Worm (Caenorhabditis elegans): ENCODE measurements around the gene spp-11.

The spp-11 gene

ce11 chrII:6360822-6361221 lies 46.4 kb downstream of the spp-11 start, which contains the start of gene K10B2.4:
Gene K10B2.4 (minus strand): TSS chrII:6360959.
- TF ChIP-seq ceh-31 (tag; optimal IDR thresholded peaks at IDR 0.05) (peak; percentile 30), gmeb-2 (tag; optimal IDR thresholded peaks at IDR 0.05) (no peak), Y22D7AL.16 (tag; optimal IDR thresholded peaks at IDR 0.05) (no peak), ceh-18 (tag; optimal IDR thresholded peaks at IDR 0.05) (peak; percentile 32), pqm-1 (tag; optimal IDR thresholded peaks at IDR 0.05) (no peak), ttx-3 (tag; optimal IDR thresholded peaks at IDR 0.05) (no peak), ceh-6 (GFP tag; optimal IDR thresholded peaks at IDR 0.05) (peak; percentile 29), eyg-1 (tag; optimal IDR thresholded peaks at IDR 0.05) (no peak), ceh-34 (tag; optimal IDR thresholded peaks at IDR 0.05) (no peak), pax-1 (tag; optimal IDR thresholded peaks at IDR 0.05) (no peak), unc-86 (tag; optimal IDR thresholded peaks at IDR 0.05) (no peak), ceh-14 (tag; optimal IDR thresholded peaks at IDR 0.05) (peak; percentile 29), nfya-1 (tag; optimal IDR thresholded peaks at IDR 0.05) (peak; percentile 49), elt-4 (tag; optimal IDR thresholded peaks at IDR 0.05) (no peak), fax-1 (tag; optimal IDR thresholded peaks at IDR 0.05) (no peak), ref-2 (tag; optimal IDR thresholded peaks at IDR 0.05) (no peak), tbx-2 (tag; optimal IDR thresholded peaks at IDR 0.05) (peak; percentile 49), nhr-232 (tag; optimal IDR thresholded peaks at IDR 0.05) (no peak)

ce11 chrII:6358905-6359304 lies 48.3 kb downstream of the spp-11 start, which contains the start of gene C32D5.12:
Gene C32D5.12 (minus strand): TSS chrII:6359005.
- no peak for TF ChIP-seq pros-1 (tag; optimal IDR thresholded peaks at IDR 0.05)
- TF ChIP-seq ceh-30 (tag; optimal IDR thresholded peaks at IDR 0.05): no peak
- no peak for TF ChIP-seq dve-1 (tag; optimal IDR thresholded peaks at IDR 0.05)
- no peak for TF ChIP-seq pax-1 (tag; optimal IDR thresholded peaks at IDR 0.05)
- no peak for TF ChIP-seq ceh-22 (tag; optimal IDR thresholded peaks at IDR 0.05)
- TF ChIP-seq unc-42 (tag; optimal IDR thresholded peaks at IDR 0.05): no peak
- TF ChIP-seq ceh-9 (tag; optimal IDR thresholded peaks at IDR 0.05): no peak
- no peak for TF ChIP-seq hlh-8 (tag; optimal IDR thresholded peaks at IDR 0.05)
- TF ChIP-seq K09A11.1 (tag; optimal IDR thresholded peaks at IDR 0.05; ENCODE audit: insufficient read depth): no peak
- no peak for TF ChIP-seq ceh-6 (GFP tag; optimal IDR thresholded peaks at IDR 0.05)
- TF ChIP-seq npax-4 (tag; optimal IDR thresholded peaks at IDR 0.05): no peak
- TF ChIP-seq ref-2 (tag; optimal IDR thresholded peaks at IDR 0.05): no peak
- no peak for TF ChIP-seq unc-3 (GFP tag; conservative IDR thresholded peaks at IDR 0.05)
- no peak for TF ChIP-seq unc-3 (tag; optimal IDR thresholded peaks at IDR 0.05)
- no peak for TF ChIP-seq F13H6.1 (tag; optimal IDR thresholded peaks at IDR 0.05)
- no peak for TF ChIP-seq ceh-31 (tag; optimal IDR thresholded peaks at IDR 0.05)
- TF ChIP-seq nhr-11 (tag; optimal IDR thresholded peaks at IDR 0.05): no peak
- no peak for TF ChIP-seq dmd-4 (tag; optimal IDR thresholded peaks at IDR 0.05; ENCODE audit: borderline replicate concordance)
- TF ChIP-seq tbx-7 (tag; optimal IDR thresholded peaks at IDR 0.05): no peak
- no peak for TF ChIP-seq ceh-19 (GFP tag; optimal IDR thresholded peaks at IDR 0.05)
- no peak for TF ChIP-seq ceh-24 (tag; optimal IDR thresholded peaks at IDR 0.05)

ce11 chrII:6358232-6358631 lies 48.9 kb downstream of the spp-11 start:
- TF ChIP-seq che-1 (tag; optimal IDR thresholded peaks at IDR 0.05) (no peak), npax-4 (tag; optimal IDR thresholded peaks at IDR 0.05) (no peak), eyg-1 (tag; optimal IDR thresholded peaks at IDR 0.05) (no peak), ceh-30 (tag; optimal IDR thresholded peaks at IDR 0.05) (no peak), ets-4 (tag; optimal IDR thresholded peaks at IDR 0.05) (no peak), ceh-45 (GFP tag; IDR thresholded peaks at IDR 0.05) (no peak)

All from whole organism, late embryonic.